Fruit fly (Drosophila melanogaster) whole organism, embryonic: Measurements from ENCODE around the gene CG6739.

Experiments
- CG16779 ChIP-seq: fragments of 200-800 bp; sonication (Bioruptor generic); IDR thresholded peaks from 2 replicates; pipeline ENCODE4 v1.3.6; 2022; ENCODE audit warnings: missing biosample characterization, missing genetic modification characterization
- CG7556 ChIP-seq: fragments of 200-800 bp; sonication (Bioruptor generic); optimal IDR thresholded peaks from 2 replicates; lab custom pipeline; 2017; ENCODE audit warnings: missing biosample characterization, mild to moderate bottlenecking, missing genetic modification characterization
- CTCF ChIP-seq: fragments of 200-800 bp; sonication (Bioruptor generic); optimal IDR thresholded peaks from 2 replicates; lab custom pipeline; 2017; ENCODE audit warnings: missing biosample characterization, mild to moderate bottlenecking, missing genetic modification characterization, moderate library complexity
- Deaf1 ChIP-seq: fragments of 200-800 bp; optimal IDR thresholded peaks from 3 replicates; lab custom pipeline; 2019; ENCODE audit warnings: missing biosample characterization, mild to moderate bottlenecking, missing genetic modification characterization, moderate library complexity
- Doc2 ChIP-seq: fragments of 200-800 bp; sonication (Bioruptor generic); IDR thresholded peaks from 2 replicates; pipeline ENCODE4 v1.3.6; 2022; ENCODE audit warnings: missing biosample characterization, missing genetic modification characterization
- E2f1 ChIP-seq: fragments of 200-800 bp; sonication (Bioruptor generic); IDR thresholded peaks from 2 replicates; pipeline ENCODE4 v1.3.6; 2022; ENCODE audit warnings: missing biosample characterization, missing genetic modification characterization
- HLH3B ChIP-seq: fragments of 200-800 bp; sonication (Bioruptor generic); IDR thresholded peaks from 2 replicates; pipeline ENCODE4 v1.3.6; 2022; ENCODE audit warnings: missing biosample characterization, missing genetic modification characterization
- Ssrp ChIP-seq: fragments of 200-800 bp; sonication (Bioruptor generic); optimal IDR thresholded peaks from 2 replicates; lab custom pipeline; 2018; ENCODE audit warnings: missing biosample characterization, mild to moderate bottlenecking, missing genetic modification characterization, moderate library complexity
- amos ChIP-seq: fragments of 200-800 bp; sonication (Bioruptor generic); IDR thresholded peaks from 2 replicates; pipeline ENCODE4 v1.3.6; 2022; ENCODE audit warnings: missing biosample characterization, missing genetic modification characterization; ENCODE audit not compliant: partially characterized antibody
- vnd ChIP-seq: fragments of 200-800 bp; sonication (Bioruptor generic); IDR thresholded peaks from 3 replicates; pipeline ENCODE4 v1.3.6; 2022; ENCODE audit warnings: missing biosample characterization, missing genetic modification characterization; ENCODE audit not compliant: partially characterized antibody
- zfh1 ChIP-seq: fragments of 200-800 bp; sonication (Bioruptor generic); IDR thresholded peaks from 3 replicates; pipeline ENCODE4 v1.3.6; 2022; ENCODE audit warnings: missing biosample characterization, missing genetic modification characterization
- zfh2 ChIP-seq: fragments of 200-800 bp; sonication (Bioruptor generic); optimal IDR thresholded peaks from 2 replicates; lab custom pipeline; 2016; ENCODE audit warnings: missing biosample characterization, missing genetic modification characterization

DNA sequence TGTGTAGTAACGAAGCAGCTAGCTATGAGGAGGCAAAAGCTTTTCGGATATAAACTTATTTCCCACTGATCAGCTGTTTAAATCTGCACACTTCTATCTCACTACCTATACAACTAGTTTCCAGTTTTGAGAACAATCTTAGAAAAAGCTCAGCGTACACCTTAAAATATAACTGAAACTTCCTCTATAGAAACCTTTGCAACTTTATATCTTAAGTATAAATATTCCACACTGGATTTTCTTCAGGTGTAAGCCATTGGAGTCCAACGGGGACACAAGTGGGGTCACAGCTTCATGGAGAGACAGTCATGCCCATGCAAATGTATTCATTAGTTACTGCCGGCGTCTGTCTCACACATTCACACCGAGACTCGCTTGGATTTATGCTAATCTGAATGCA lies 9.9 kb upstream of the CG6739 start:
- TF ChIP-seq CTCF (no peak), Ssrp (tag; lab: Kevin White, UChicago) (no peak), E2f1 (GFP tag; lab: Robert Waterston, UW) (no peak), zfh1 (no peak), vnd (no peak), HLH3B (no peak), CG16779 (no peak), zfh2 (no peak), CG7556 (no peak), amos (GFP tag; lab: Robert Waterston, UW) (no peak), Deaf1 (tag; lab: Kevin White, UChicago) (no peak), Doc2 (GFP tag; lab: Robert Waterston, UW) (no peak)
